Worm (Caenorhabditis elegans): Measurements from ENCODE around the gene prp-38.
A peak's percentile ranks its signal among the peaks of the same experiment; 100 is the strongest.

prp-38 gene

DNA sequence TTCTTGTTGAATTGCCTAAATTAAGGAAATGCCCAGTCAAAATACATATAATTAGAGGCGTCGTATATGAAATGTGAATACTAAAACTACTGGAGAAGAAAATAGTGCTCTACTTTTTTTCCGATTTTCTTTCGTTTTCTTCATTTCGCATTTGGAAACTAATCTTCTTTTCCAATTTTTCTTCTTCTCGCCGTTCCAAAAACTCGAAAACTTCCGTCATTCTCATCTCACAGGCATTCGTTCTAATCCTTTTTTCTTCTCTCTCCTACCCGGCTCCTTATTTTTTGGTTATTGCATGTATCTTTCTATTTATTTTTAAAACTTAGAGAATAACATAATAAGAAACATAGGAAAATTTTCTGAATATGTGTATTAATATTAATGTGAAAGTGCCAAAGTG, 27.0 kb upstream of the prp-38 start:
- no peak for TF ChIP-seq snpc-1.1 (tag; optimal IDR thresholded peaks at IDR 0.05; ENCODE audit: insufficient read depth)
- no peak for TF ChIP-seq B0035.1 (tag; optimal IDR thresholded peaks at IDR 0.05)
- no peak for TF ChIP-seq F10E7.11 (tag; optimal IDR thresholded peaks at IDR 0.05)
- no peak for TF ChIP-seq pha-4 (tag; optimal IDR thresholded peaks at IDR 0.05)
- no peak for TF ChIP-seq madf-8 (GFP tag; conservative IDR thresholded peaks at IDR 0.05)
- no peak for TF ChIP-seq Y56A3A.18 (GFP tag; IDR thresholded peaks at IDR 0.05)
- TF ChIP-seq F57A8.1 (GFP tag; optimal IDR thresholded peaks at IDR 0.05): no peak
- TF ChIP-seq rec-8 (tag; optimal IDR thresholded peaks at IDR 0.05): no peak

ce11 chrV:10824711-10825110, 18.9 kb upstream of the prp-38 start, which contains the start of gene nrx-1:
Gene nrx-1 (plus strand): TSS chrV:10825011.
- TF ChIP-seq sea-2 (GFP tag; IDR thresholded peaks at IDR 0.05) (no peak), snpc-1.1 (tag; optimal IDR thresholded peaks at IDR 0.05; ENCODE audit: insufficient read depth) (no peak), T07F8.4 (tag; optimal IDR thresholded peaks at IDR 0.05) (no peak), tlf-1 (GFP tag; optimal IDR thresholded peaks at IDR 0.05) (no peak), K12H6.12 (tag; optimal IDR thresholded peaks at IDR 0.05) (no peak), ztf-26 (tag; optimal IDR thresholded peaks at IDR 0.05) (no peak)

ce11 chrV:10818498-10818897, 12.7 kb upstream of the prp-38 start:
- TF ChIP-seq T26A5.8 (tag; optimal IDR thresholded peaks at IDR 0.05) (no peak), ceh-91 (GFP tag; IDR thresholded peaks at IDR 0.05) (no peak), snpc-1.1 (tag; optimal IDR thresholded peaks at IDR 0.05; ENCODE audit: insufficient read depth) (no peak), B0336.3 (GFP tag; IDR thresholded peaks at IDR 0.05) (no peak), xnd-1 (tag; optimal IDR thresholded peaks at IDR 0.05) (no peak), chd-7 (tag; optimal IDR thresholded peaks at IDR 0.05) (no peak), lag-1 (GFP tag; IDR thresholded peaks at IDR 0.05) (no peak), mcd-1 (GFP tag; IDR thresholded peaks at IDR 0.05) (no peak), bed-1 (GFP tag; IDR thresholded peaks at IDR 0.05) (no peak), ztf-28 (GFP tag; IDR thresholded peaks at IDR 0.05) (no peak), D2030.7 (GFP tag; IDR thresholded peaks at IDR 0.05) (no peak)

DNA sequence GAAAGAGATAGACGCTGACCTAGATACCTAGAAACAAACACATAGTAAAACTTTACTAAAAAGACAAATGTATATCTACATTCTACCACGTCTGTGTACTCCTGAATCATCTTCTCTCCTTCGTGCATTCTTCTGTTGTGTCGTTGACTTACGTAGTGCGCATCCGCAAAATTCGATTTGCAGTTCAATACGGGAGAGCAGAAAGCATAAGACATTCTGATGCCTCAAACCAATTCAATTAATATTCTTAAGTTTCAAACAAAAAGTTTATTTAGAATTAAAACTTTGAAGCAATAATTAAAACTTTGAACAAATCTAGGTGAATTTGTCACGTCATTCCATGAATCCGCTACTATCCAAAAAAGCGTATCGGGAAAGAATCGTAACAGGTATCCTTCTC, 11.0 kb upstream of the prp-38 start:
- TF ChIP-seq madf-8 (GFP tag; conservative IDR thresholded peaks at IDR 0.05): no peak
- TF ChIP-seq ama-1 (optimal IDR thresholded peaks at IDR 0.05): no peak
- peak in 1 of 2 experiments; percentile 21 for TF ChIP-seq ama-1 (GFP tag; optimal IDR thresholded peaks at IDR 0.05)

DNA sequence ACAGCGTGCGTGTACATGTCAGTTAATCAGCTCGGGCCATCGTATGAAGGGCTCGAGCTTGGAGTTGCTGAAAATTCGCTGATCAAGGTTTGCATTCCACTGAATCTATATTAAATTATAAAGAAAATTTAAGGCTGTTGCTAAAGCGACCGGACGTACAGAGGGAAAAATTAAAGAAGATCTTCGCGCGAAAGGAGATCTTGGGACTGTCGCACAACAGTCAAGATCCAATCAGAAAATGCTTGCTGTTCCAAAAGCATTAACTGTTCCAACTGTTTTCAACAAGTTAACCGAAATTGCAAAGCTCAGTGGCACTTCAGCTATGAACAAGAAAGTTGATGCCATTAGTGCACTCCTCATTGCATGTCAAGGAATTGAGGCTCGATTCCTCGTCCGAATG, 8.5 kb upstream of the prp-38 start:
- no peak for TF ChIP-seq ZK185.1 (tag; optimal IDR thresholded peaks at IDR 0.05; ENCODE audit: poor library complexity, severe bottlenecking)
- TF ChIP-seq Y56A3A.18 (GFP tag; IDR thresholded peaks at IDR 0.05): no peak
- no peak for TF ChIP-seq lin-26 (GFP tag; IDR thresholded peaks at IDR 0.05)
- TF ChIP-seq tbp1 (GFP tag; optimal IDR thresholded peaks at IDR 0.05): no peak
- TF ChIP-seq lsl-1 (GFP tag; optimal IDR thresholded peaks at IDR 0.05): no peak
- TF ChIP-seq F33H1.4 (GFP tag; IDR thresholded peaks at IDR 0.05): no peak
- TF ChIP-seq ztf-18 (tag; optimal IDR thresholded peaks at IDR 0.05): no peak
- no peak for TF ChIP-seq pbrm-1 (GFP tag; IDR thresholded peaks at IDR 0.05)
- TF ChIP-seq ekl-4 (GFP tag; IDR thresholded peaks at IDR 0.05): no peak
- no peak for TF ChIP-seq C17E4.6 (GFP tag; IDR thresholded peaks at IDR 0.05)
- TF ChIP-seq nhr-80 (tag; optimal IDR thresholded peaks at IDR 0.05): no peak
- TF ChIP-seq attf-3 (GFP tag; conservative IDR thresholded peaks at IDR 0.05): no peak

Data from whole organism, young adult.